Worm (Caenorhabditis elegans): ENCODE results near the gene pmk-1.

pmk-1 gene

ce11 chrIV:8161774-8162173, 13.2 kb downstream of the pmk-1 start:
- TF ChIP-seq ets-4 (tag; optimal IDR thresholded peaks at IDR 0.05) (no peak), tbx-7 (tag; optimal IDR thresholded peaks at IDR 0.05) (no peak), ama-1 (optimal IDR thresholded peaks at IDR 0.05) (no peak), nfya-1 (tag; optimal IDR thresholded peaks at IDR 0.05) (no peak), npax-4 (tag; optimal IDR thresholded peaks at IDR 0.05) (no peak)

DNA sequence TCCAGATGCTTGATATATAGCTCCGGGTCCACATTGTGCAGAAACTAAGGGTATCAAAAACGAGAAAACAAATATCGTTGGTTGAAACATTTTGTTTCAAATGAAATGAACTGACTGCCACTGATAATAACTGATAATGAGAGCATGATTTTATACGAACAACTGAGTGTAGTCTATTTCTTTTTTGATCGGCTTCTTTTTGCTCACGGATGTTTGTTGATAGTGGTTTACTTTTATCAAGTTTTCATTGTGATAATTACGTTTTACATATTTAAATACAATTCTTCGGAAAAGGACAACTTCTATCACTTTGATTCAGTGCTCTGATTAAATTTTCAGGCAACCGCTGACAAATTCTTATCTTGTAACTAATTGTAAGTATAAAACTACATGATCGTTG, 15.1 kb downstream of the pmk-1 start, which contains the start of gene clec-51:
TSS of gene clec-51 (minus strand) at position 114 of the 400 bp plus-strand sequence.
- TF ChIP-seq elt-2 (tag; optimal IDR thresholded peaks at IDR 0.05) (peak; percentile 4), dve-1 (tag; optimal IDR thresholded peaks at IDR 0.05) (no peak), eyg-1 (tag; optimal IDR thresholded peaks at IDR 0.05) (no peak)

DNA sequence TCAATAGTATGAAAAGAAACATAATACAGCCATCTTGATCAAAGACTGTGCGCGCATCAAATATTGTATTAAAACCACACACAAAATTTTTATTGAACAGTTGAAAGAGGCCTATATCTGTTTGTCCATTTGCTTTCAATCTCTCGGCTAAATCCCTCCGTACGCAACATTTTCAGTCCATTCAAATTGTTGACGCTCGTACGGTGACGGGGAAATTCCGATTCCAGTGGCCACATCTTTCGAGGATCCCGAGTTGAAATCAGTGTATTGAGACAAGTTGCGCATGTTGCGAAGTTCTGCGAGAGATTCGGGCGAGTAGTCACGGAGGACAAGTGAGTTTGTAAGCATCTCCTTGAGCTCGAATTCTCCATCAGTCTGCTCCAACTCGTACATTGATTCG, 15.9 kb downstream of the pmk-1 start:
- TF ChIP-seq F13H6.1 (tag; optimal IDR thresholded peaks at IDR 0.05), result no peak
- TF ChIP-seq dve-1 (tag; optimal IDR thresholded peaks at IDR 0.05), result no peak
- no peak for TF ChIP-seq Y22D7AL.16 (tag; optimal IDR thresholded peaks at IDR 0.05)
- no peak for TF ChIP-seq hlh-6 (tag; optimal IDR thresholded peaks at IDR 0.05)
- TF ChIP-seq pqm-1 (tag; optimal IDR thresholded peaks at IDR 0.05), result no peak
- no peak for TF ChIP-seq ceh-19 (GFP tag; optimal IDR thresholded peaks at IDR 0.05)
- TF ChIP-seq ets-4 (tag; optimal IDR thresholded peaks at IDR 0.05), result no peak
- no peak for TF ChIP-seq ceh-34 (tag; optimal IDR thresholded peaks at IDR 0.05)
- no peak for TF ChIP-seq ttx-3 (tag; optimal IDR thresholded peaks at IDR 0.05)

DNA sequence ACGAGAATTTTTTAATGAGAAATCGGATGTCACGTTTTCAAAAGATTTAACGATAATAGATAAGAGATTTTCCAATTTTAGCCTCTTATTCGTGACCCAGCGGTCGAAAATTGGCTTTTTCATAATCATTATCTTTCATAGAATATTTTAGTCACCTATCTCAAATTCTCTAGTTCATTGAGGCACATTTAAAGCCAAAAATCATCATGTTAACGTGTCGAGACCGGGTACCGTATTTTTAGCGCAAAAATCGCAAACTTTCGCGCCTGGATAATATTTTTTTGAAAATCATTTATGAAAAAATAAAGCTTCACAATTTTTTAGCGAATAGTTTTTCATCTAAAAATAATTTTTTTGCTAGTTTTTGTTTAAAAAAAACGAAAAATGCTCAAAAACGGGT, 17.4 kb downstream of the pmk-1 start, which contains the start of gene B0218.7:
TSS of gene B0218.7 (minus strand) at position 101 of the 400 bp plus-strand sequence.
- TF ChIP-seq npax-4 (tag; optimal IDR thresholded peaks at IDR 0.05), result no peak
- no peak for TF ChIP-seq ceh-19 (GFP tag; optimal IDR thresholded peaks at IDR 0.05)
- TF ChIP-seq ceh-34 (tag; optimal IDR thresholded peaks at IDR 0.05), result no peak
- TF ChIP-seq dve-1 (tag; optimal IDR thresholded peaks at IDR 0.05), result no peak
- no peak for TF ChIP-seq F13H6.1 (tag; optimal IDR thresholded peaks at IDR 0.05)
- no peak for TF ChIP-seq ama-1 (optimal IDR thresholded peaks at IDR 0.05)
- TF ChIP-seq K09A11.1 (tag; optimal IDR thresholded peaks at IDR 0.05; ENCODE audit: insufficient read depth), result no peak
- TF ChIP-seq C08G9.2 (tag; optimal IDR thresholded peaks at IDR 0.05), result no peak
- TF ChIP-seq fkh-10 (GFP tag; optimal IDR thresholded peaks at IDR 0.05), result no peak
- TF ChIP-seq sdc-2 (tag; optimal IDR thresholded peaks at IDR 0.05), result no peak
- no peak for TF ChIP-seq Y22D7AL.16 (tag; optimal IDR thresholded peaks at IDR 0.05)
- TF ChIP-seq pag-3 (tag; optimal IDR thresholded peaks at IDR 0.05; ENCODE audit: borderline replicate concordance), result no peak
- TF ChIP-seq C38D4.7 (GFP tag; optimal IDR thresholded peaks at IDR 0.05), result no peak
- TF ChIP-seq ceh-48 (tag; optimal IDR thresholded peaks at IDR 0.05), result no peak
- TF ChIP-seq hlh-13 (GFP tag; optimal IDR thresholded peaks at IDR 0.05), result no peak

DNA sequence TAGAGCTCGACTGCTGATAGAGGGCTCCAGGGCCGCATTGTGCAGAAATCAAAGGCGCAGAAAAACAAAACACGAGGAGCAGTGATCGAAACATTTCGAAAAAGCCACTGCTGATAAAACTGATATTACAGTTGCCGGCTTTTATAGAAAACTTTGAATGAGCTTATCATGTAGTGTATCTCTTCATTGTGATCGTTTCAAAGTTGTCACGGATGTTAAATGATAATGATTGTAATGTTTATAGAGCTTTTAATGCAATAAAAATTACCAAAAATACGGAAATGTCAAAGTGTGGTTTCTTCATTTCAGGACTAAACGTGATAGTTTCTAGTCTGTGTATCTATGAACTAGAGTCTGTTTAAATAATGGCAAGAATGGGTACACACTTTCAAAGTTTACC, 20.1 kb downstream of the pmk-1 start, which contains the start of gene clec-52:
TSS of gene clec-52 (minus strand) at position 101 of the 400 bp plus-strand sequence.
- TF ChIP-seq pat-9 (tag; optimal IDR thresholded peaks at IDR 0.05) (no peak), F13H6.1 (tag; optimal IDR thresholded peaks at IDR 0.05) (no peak)

ce11 chrIV:8169674-8170073, 21.1 kb downstream of the pmk-1 start, which contains the start of gene C07G1.15:
C07G1.15 (plus strand) TSS chrIV:8169974.
- TF ChIP-seq hlh-8 (tag; optimal IDR thresholded peaks at IDR 0.05) (no peak), ahr-1 (tag; optimal IDR thresholded peaks at IDR 0.05) (no peak), K02D7.2 (tag; optimal IDR thresholded peaks at IDR 0.05) (no peak), ceh-30 (tag; optimal IDR thresholded peaks at IDR 0.05) (no peak), hlh-6 (tag; optimal IDR thresholded peaks at IDR 0.05) (no peak), nhr-11 (tag; optimal IDR thresholded peaks at IDR 0.05) (no peak)

DNA sequence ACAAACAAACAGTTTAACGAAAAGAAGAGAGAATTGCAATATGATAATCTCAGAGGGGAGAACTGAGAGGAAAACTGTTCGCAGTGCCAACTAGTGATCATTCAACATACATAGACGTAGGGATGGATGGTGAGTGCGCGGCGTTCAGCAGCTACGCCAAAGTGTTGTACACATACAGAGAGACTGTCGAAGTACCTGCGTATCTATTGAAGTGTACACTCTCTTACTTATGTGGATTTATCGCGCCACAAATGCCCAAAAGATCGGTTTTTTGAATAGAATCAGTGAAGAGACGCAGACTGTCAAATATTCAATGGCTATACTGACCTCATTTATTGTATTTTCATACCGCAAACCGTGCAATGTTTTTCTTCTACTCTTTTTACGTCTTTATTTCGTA, 21.7 kb downstream of the pmk-1 start:
- TF ChIP-seq ref-2 (tag; optimal IDR thresholded peaks at IDR 0.05) (peak; percentile 7), ceh-24 (tag; optimal IDR thresholded peaks at IDR 0.05) (no peak), dve-1 (tag; optimal IDR thresholded peaks at IDR 0.05) (peak; percentile 25), ahr-1 (tag; optimal IDR thresholded peaks at IDR 0.05) (no peak), ceh-14 (tag; optimal IDR thresholded peaks at IDR 0.05) (no peak), fkh-6 (tag; optimal IDR thresholded peaks at IDR 0.05) (no peak), gmeb-2 (tag; optimal IDR thresholded peaks at IDR 0.05) (no peak), fkh-10 (GFP tag; optimal IDR thresholded peaks at IDR 0.05) (no peak), ttx-3 (tag; optimal IDR thresholded peaks at IDR 0.05) (no peak), lim-6 (tag; optimal IDR thresholded peaks at IDR 0.05) (no peak), ama-1 (optimal IDR thresholded peaks at IDR 0.05) (no peak), zip-5 (tag; optimal IDR thresholded peaks at IDR 0.05) (no peak), lin-11 (tag; optimal IDR thresholded peaks at IDR 0.05) (no peak), tbx-7 (tag; optimal IDR thresholded peaks at IDR 0.05) (no peak), sdc-2 (tag; optimal IDR thresholded peaks at IDR 0.05) (no peak), C38D4.7 (GFP tag; optimal IDR thresholded peaks at IDR 0.05) (no peak), nhr-232 (tag; optimal IDR thresholded peaks at IDR 0.05) (no peak), ceh-2 (tag; optimal IDR thresholded peaks at IDR 0.05) (no peak)
